Fruit fly (Drosophila melanogaster) whole organism, adult: ENCODE measurements around the gene CG17475.

Source experiments
- CG11617 ChIP-seq: fragments of 200-800 bp; sonication (Bioruptor generic); optimal IDR thresholded peaks from 2 replicates; lab custom pipeline; 2017; ENCODE audit warnings: mild to moderate bottlenecking, missing biosample characterization, missing genetic modification reagents, missing genetic modification characterization
- CG12768 ChIP-seq: fragments of 200-800 bp; sonication (Bioruptor generic); optimal IDR thresholded peaks from 2 replicates; lab custom pipeline; 2017; ENCODE audit warnings: missing biosample characterization, missing genetic modification characterization, mild to moderate bottlenecking, moderate library complexity, missing genetic modification reagents
- CG14711 ChIP-seq: fragments of 200-800 bp; sonication (Bioruptor generic); optimal IDR thresholded peaks from 2 replicates; lab custom pipeline; 2018; ENCODE audit warnings: missing biosample characterization, mild to moderate bottlenecking, missing genetic modification characterization, moderate library complexity
- CG1620 ChIP-seq: fragments of 200-800 bp; sonication (Bioruptor generic); optimal IDR thresholded peaks from 2 replicates; lab custom pipeline; 2016; ENCODE audit warnings: missing biosample characterization, missing genetic modification characterization
- CG33017 ChIP-seq: fragments of 200-800 bp; sonication (Bioruptor generic); optimal IDR thresholded peaks from 2 replicates; lab custom pipeline; 2018; ENCODE audit warnings: missing biosample characterization, mild to moderate bottlenecking, missing genetic modification characterization, moderate library complexity
- CG5204 ChIP-seq: fragments of 200-800 bp; sonication (Bioruptor generic); optimal IDR thresholded peaks from 2 replicates; lab custom pipeline; 2016; ENCODE audit warnings: missing biosample characterization, missing genetic modification characterization
- CG7045 ChIP-seq: fragments of 200-800 bp; sonication (Bioruptor generic); optimal IDR thresholded peaks from 2 replicates; lab custom pipeline; 2017; ENCODE audit warnings: missing biosample characterization, mild to moderate bottlenecking, missing genetic modification characterization
- CG7101 ChIP-seq: fragments of 200-800 bp; sonication (Bioruptor generic); optimal IDR thresholded peaks from 2 replicates; lab custom pipeline; 2018; ENCODE audit warnings: missing biosample characterization, mild to moderate bottlenecking, missing genetic modification characterization, moderate library complexity
- Clk ChIP-seq: fragments of 200-800 bp; sonication (Bioruptor generic); optimal IDR thresholded peaks from 2 replicates; lab custom pipeline; 2017; ENCODE audit warnings: missing biosample characterization, missing genetic modification characterization
- Crg-1 ChIP-seq: fragments of 200-800 bp; sonication (Bioruptor generic); optimal IDR thresholded peaks from 2 replicates; lab custom pipeline; 2016; ENCODE audit warnings: missing biosample characterization, missing genetic modification characterization
- Hr96 ChIP-seq: fragments of 200-800 bp; sonication (Bioruptor generic); optimal IDR thresholded peaks from 2 replicates; lab custom pipeline; 2016; ENCODE audit warnings: missing biosample characterization, missing genetic modification characterization
- Mnt ChIP-seq: fragments of 200-800 bp; sonication (Bioruptor generic); optimal IDR thresholded peaks from 2 replicates; lab custom pipeline; 2016; ENCODE audit warnings: missing biosample characterization, mild to moderate bottlenecking, missing genetic modification characterization
- bab1 ChIP-seq: fragments of 200-800 bp; sonication (Bioruptor generic); optimal IDR thresholded peaks from 3 replicates; lab custom pipeline; 2019; ENCODE audit warnings: missing biosample characterization, mild to moderate bottlenecking, missing genetic modification characterization, moderate library complexity
- cic ChIP-seq: fragments of 200-800 bp; sonication (Bioruptor generic); optimal IDR thresholded peaks from 2 replicates; lab custom pipeline; 2017; ENCODE audit warnings: missing biosample characterization, mild to moderate bottlenecking, missing genetic modification characterization, moderate library complexity
- cnc ChIP-seq, 2 experiments: fragments of >200 bp; optimal IDR thresholded peaks; 2 replicates each; lab custom pipeline; 2017
- kay ChIP-seq: fragments of 200-800 bp; sonication (Bioruptor generic); peaks from one replicate; lab custom pipeline; 2016; ENCODE audit warnings: missing biosample characterization, missing genetic modification characterization, borderline replicate concordance
- ovo ChIP-seq: fragments of 200-800 bp; sonication (Bioruptor generic); optimal IDR thresholded peaks from 2 replicates; lab custom pipeline; 2016; ENCODE audit warnings: missing biosample characterization, missing genetic modification characterization
- pad ChIP-seq: fragments of 200-800 bp; sonication (Bioruptor generic); optimal IDR thresholded peaks from 3 replicates; lab custom pipeline; 2017; ENCODE audit warnings: missing biosample characterization, missing genetic modification characterization, mild to moderate bottlenecking, moderate library complexity, missing genetic modification reagents
- tj ChIP-seq: fragments of 200-800 bp; sonication (Bioruptor generic); optimal IDR thresholded peaks from 3 replicates; lab custom pipeline; 2017; ENCODE audit warnings: missing biosample characterization, mild to moderate bottlenecking, missing genetic modification characterization, moderate library complexity
- toe ChIP-seq: fragments of 200-800 bp; sonication (Bioruptor generic); optimal IDR thresholded peaks from 2 replicates; lab custom pipeline; 2016; ENCODE audit warnings: missing biosample characterization, missing genetic modification characterization

The CG17475 gene

dm6 chr3R:17147647-17148244 is 17.5 kb upstream of the CG17475 start:
- TF ChIP-seq CG33017 (tag; lab: Kevin White, UChicago) (no peak), CG7101 (tag; lab: Kevin White, UChicago) (peak; percentile 7), cic (GFP tag; lab: Kevin White, UChicago) (no peak), Mnt (GFP tag; lab: Kevin White, UChicago) (peak; percentile 43), CG12768 (no peak)

dm6 chr3R:17142304-17142703 is 12.1 kb upstream of the CG17475 start, which contains the start of gene TwdlW:
Gene TwdlW (minus strand): TSS chr3R:17142404.
- TF ChIP-seq Clk (GFP tag; lab: Kevin White, UChicago) (no peak), toe (no peak), CG33017 (tag; lab: Kevin White, UChicago) (no peak), bab1 (GFP tag; lab: Kevin White, UChicago) (no peak), CG1620 (no peak), CG11617 (GFP tag; lab: Kevin White, UChicago) (no peak), Mnt (GFP tag; lab: Kevin White, UChicago) (no peak), cic (GFP tag; lab: Kevin White, UChicago) (no peak), CG12768 (no peak), CG7101 (tag; lab: Kevin White, UChicago) (no peak), tj (GFP tag; lab: Kevin White, UChicago) (no peak), CG7045 (GFP tag; lab: Kevin White, UChicago) (no peak), pad (no peak), ovo (GFP tag; lab: Kevin White, UChicago) (no peak), cnc (optimal IDR thresholded peaks at IDR 0.05; lab: Kevin White, UChicago) (no peak), kay (GFP tag; lab: Kevin White, UChicago) (no peak), CG14711 (tag; lab: Kevin White, UChicago) (no peak), Crg-1 (no peak)

DNA sequence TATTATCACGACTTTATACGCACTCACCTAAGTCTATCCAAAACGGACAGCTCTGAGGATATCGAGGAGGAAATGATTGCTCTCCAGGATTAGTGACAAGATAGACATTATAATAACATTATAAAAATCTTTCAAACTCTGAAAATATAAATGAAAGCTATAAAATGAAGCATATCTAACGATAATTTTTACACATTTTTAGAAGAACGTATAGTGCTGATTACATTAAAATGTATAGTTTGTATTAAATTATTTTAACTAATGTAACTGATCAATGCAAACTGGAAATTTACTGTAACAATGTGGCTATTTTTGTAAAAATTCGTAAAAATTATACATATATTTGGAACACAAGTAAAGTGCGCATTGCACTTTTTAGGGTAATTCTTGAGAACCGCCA is 8.5 kb upstream of the CG17475 start, which contains the start of gene CG5265:
CG5265 (plus strand) TSS at position 301 of the 400 bp plus-strand sequence.
- no peak for TF ChIP-seq CG5204 (GFP tag; lab: Kevin White, UChicago)
- no peak for TF ChIP-seq CG14711 (tag; lab: Kevin White, UChicago)
- no peak for TF ChIP-seq cic (GFP tag; lab: Kevin White, UChicago)
- TF ChIP-seq CG7045 (GFP tag; lab: Kevin White, UChicago), result no peak
- no peak for TF ChIP-seq CG12768
- no peak for TF ChIP-seq CG1620
- TF ChIP-seq Hr96 (GFP tag; lab: Kevin White, UChicago), result no peak
- no peak for TF ChIP-seq CG11617 (GFP tag; lab: Kevin White, UChicago)
- TF ChIP-seq ovo (GFP tag; lab: Kevin White, UChicago), result no peak
- no peak for TF ChIP-seq Clk (GFP tag; lab: Kevin White, UChicago)
- no peak for TF ChIP-seq pad
- no peak for TF ChIP-seq kay (GFP tag; lab: Kevin White, UChicago)
- TF ChIP-seq CG7101 (tag; lab: Kevin White, UChicago), result no peak

dm6 chr3R:17137593-17137992 is 7.4 kb upstream of the CG17475 start, which contains the start of gene CG5255:
Gene CG5255 (plus strand): TSS chr3R:17137893.
- TF ChIP-seq CG14711 (tag; lab: Kevin White, UChicago) (no peak), Hr96 (GFP tag; lab: Kevin White, UChicago) (no peak), CG7045 (GFP tag; lab: Kevin White, UChicago) (no peak), CG1620 (no peak), bab1 (GFP tag; lab: Kevin White, UChicago) (no peak), Mnt (GFP tag; lab: Kevin White, UChicago) (no peak), pad (no peak), CG33017 (tag; lab: Kevin White, UChicago) (no peak), toe (no peak), Crg-1 (no peak), cnc (optimal IDR thresholded peaks at IDR 0.05; lab: Kevin White, UChicago) (no peak), CG5204 (GFP tag; lab: Kevin White, UChicago) (no peak), CG12768 (no peak), tj (GFP tag; lab: Kevin White, UChicago) (no peak)

DNA sequence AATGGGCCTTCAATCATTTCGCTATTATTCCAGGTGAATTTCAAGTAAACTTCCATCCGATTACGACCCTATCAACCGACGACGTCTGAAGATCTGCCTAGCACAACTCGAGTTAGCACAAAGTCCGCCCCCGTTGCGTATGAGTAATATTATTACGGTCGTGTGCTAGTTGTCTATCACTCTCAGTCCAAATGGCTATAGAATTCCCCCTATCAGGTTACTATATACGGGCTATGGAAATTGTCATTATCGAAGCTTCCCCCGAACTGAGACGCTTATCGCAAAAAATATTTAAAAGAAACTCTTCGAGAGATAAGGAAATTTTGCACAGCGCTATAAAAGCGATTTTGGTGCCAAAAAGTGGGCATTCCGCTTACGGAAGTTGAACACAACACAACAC is 5.5 kb upstream of the CG17475 start, which contains the start of gene CG5246:
CG5246 (plus strand) TSS at position 365 of the 400 bp plus-strand sequence.
- TF ChIP-seq tj (GFP tag; lab: Kevin White, UChicago) (no peak), CG7101 (tag; lab: Kevin White, UChicago) (no peak), kay (GFP tag; lab: Kevin White, UChicago) (peak; percentile 52), CG12768 (no peak), Hr96 (GFP tag; lab: Kevin White, UChicago) (peak; percentile 1)

DNA sequence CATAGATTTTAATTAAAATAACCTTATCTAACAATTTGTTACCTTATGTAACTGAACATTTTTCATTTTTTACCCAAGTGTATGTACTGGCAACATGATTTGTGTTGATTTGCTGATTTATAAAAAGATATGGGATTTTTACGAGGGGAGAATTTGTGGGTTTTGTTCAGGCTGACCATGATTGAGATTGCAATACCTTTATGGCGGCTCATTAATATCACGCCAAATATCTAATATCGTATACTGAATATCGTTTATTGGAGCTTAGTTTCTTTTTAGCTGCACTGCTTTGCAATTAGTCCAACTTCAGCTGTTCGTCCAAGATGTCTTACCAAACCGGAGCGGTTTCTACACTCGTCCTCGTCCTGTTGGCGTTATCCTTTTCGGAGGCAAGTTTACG is 3.7 kb upstream of the CG17475 start, which contains the start of gene CG31267:
CG31267 (plus strand) TSS at position 301 of the 400 bp plus-strand sequence.
- TF ChIP-seq cic (GFP tag; lab: Kevin White, UChicago), result no peak
- TF ChIP-seq CG1620, result no peak
- TF ChIP-seq Mnt (GFP tag; lab: Kevin White, UChicago), result no peak
- TF ChIP-seq bab1 (GFP tag; lab: Kevin White, UChicago), result no peak
- TF ChIP-seq CG33017 (tag; lab: Kevin White, UChicago), result no peak
- no peak for TF ChIP-seq CG11617 (GFP tag; lab: Kevin White, UChicago)
- TF ChIP-seq Clk (GFP tag; lab: Kevin White, UChicago), result no peak
- no peak for TF ChIP-seq CG7101 (tag; lab: Kevin White, UChicago)
- TF ChIP-seq tj (GFP tag; lab: Kevin White, UChicago), result no peak
- TF ChIP-seq pad, result no peak
- no peak for TF ChIP-seq ovo (GFP tag; lab: Kevin White, UChicago)
- TF ChIP-seq CG7045 (GFP tag; lab: Kevin White, UChicago), result no peak
- TF ChIP-seq cnc (optimal IDR thresholded peaks at IDR 0.05; lab: Kevin White, UChicago), result no peak
- TF ChIP-seq toe, result no peak
